Worm (Caenorhabditis elegans) whole organism, L2 larva: Measurements from ENCODE around the gene F37C12.21.

Source experiments
- F13H6.1 ChIP-seq: sonication (generic microtip); optimal IDR thresholded peaks from 2 replicates; lab custom pipeline; 2016; ENCODE audit warnings: missing genetic modification characterization, missing compliant biosample characterization
- ama-1 ChIP-seq: fragments of 150-350 bp; optimal IDR thresholded peaks from 2 replicates; lab custom pipeline; 2018; ENCODE audit warnings: inconsistent platforms
- elt-1 ChIP-seq: fragments of 150-350 bp; optimal IDR thresholded peaks from 2 replicates; lab custom pipeline; 2014; ENCODE audit warnings: missing biosample characterization, missing genetic modification characterization
- fos-1 ChIP-seq: fragments of 150-350 bp; optimal IDR thresholded peaks from 2 replicates; lab custom pipeline; 2014; ENCODE audit warnings: missing biosample characterization, missing genetic modification characterization
- lsy-2 ChIP-seq, 2 experiments: fragments of 150-350 bp in 1 of 2; sonication (generic microtip) in 1 of 2; optimal IDR thresholded peaks; 2 replicates each; lab custom pipeline; 2014 to 2017; ENCODE audit warnings: missing biosample characterization in 2 of 2, missing genetic modification characterization in 2 of 2
- nhr-11 ChIP-seq: fragments of 150-350 bp; optimal IDR thresholded peaks from 2 replicates; lab custom pipeline; 2014; ENCODE audit warnings: missing biosample characterization, missing genetic modification characterization
- nhr-21 ChIP-seq: fragments of 150-350 bp; optimal IDR thresholded peaks from 2 replicates; lab custom pipeline; 2014; ENCODE audit warnings: missing biosample characterization, missing genetic modification characterization
- unc-39 ChIP-seq: fragments of 150-350 bp; optimal IDR thresholded peaks from 2 replicates; lab custom pipeline; 2014; ENCODE audit warnings: missing biosample characterization, missing genetic modification characterization
- unc-62 ChIP-seq: fragments of 150-350 bp; optimal IDR thresholded peaks from 2 replicates; lab custom pipeline; 2014; ENCODE audit warnings: missing biosample characterization, missing genetic modification reagents, missing genetic modification characterization
- ztf-4 ChIP-seq: fragments of 150-350 bp; optimal IDR thresholded peaks from 2 replicates; lab custom pipeline; 2014; ENCODE audit warnings: missing biosample characterization, missing genetic modification characterization

DNA sequence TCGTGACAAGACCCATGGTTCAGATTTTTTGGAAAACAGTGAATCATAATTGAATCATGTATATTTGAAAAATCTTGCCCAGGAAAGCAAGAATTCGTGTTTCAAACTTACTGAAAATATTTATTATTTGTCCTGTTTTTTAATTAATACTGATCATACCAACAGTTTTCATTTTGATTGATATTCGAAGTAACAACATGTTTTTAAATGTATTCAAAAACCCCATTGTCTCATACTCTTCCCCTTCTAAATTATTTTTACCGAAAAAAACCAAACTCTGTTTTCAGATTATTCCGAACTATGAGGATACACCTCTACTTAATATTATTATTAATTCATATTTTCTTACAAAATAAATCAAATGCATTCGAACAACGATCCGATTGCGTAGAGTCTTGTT is 28.1 kb downstream of the F37C12.21 start, which contains the start of gene R151.1:
- TF ChIP-seq F13H6.1 (tag; lab: Kevin White, UChicago) (no peak), unc-39 (tag; lab: Kevin White, UChicago) (no peak), nhr-11 (tag; lab: Kevin White, UChicago) (no peak), elt-1 (tag; lab: Kevin White, UChicago) (no peak), nhr-21 (no peak), fos-1 (tag; lab: Kevin White, UChicago) (no peak), ztf-4 (tag; lab: Kevin White, UChicago) (no peak), unc-62 (GFP tag; lab: Kevin White, UChicago) (no peak), ama-1 (lab: Kevin White, UChicago) (no peak), lsy-2 (tag; optimal IDR thresholded peaks at IDR 0.05; lab: Kevin White, UChicago) (no peak)
